Fruit fly (Drosophila melanogaster): ENCODE data around the gene CG44227.

Gene CG44227

DNA sequence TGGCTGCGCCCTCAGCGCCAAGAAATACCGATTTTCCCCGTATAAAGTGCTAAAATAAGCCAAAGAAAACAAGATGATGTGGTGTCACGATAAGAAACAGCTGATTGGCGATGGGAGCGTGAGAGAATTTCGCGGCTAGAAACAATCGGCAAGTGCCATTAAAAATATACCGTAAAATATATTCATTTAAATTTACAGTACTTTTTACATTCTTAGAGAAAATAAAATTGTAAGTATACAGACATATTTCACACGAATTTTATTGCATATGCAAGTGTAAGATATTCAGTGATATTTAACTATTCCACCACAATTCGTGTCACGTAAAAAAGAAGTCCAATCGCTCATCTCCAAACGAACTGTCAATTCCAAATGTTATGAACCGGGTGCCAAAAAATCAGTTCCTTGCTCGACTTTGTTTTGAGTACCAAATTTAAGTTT, 8.4 kb downstream of the CG44227 start, which contains the start of the genes Unc50, CG11755 and CG8043 (continued):
- peak; percentile 82 for TF ChIP-seq CG9817 (tag; optimal IDR thresholded peaks at IDR 0.05)
- TF ChIP-seq chif (GFP tag; optimal IDR thresholded peaks at IDR 0.05) = peak; percentile 53 to 74
- TF ChIP-seq CG6813 (GFP tag; optimal IDR thresholded peaks at IDR 0.05) = no peak
- TF ChIP-seq CG8944 (GFP tag; optimal IDR thresholded peaks at IDR 0.05) = peak; percentile 51
- peak; percentile 70 for TF ChIP-seq CG10209 (GFP tag; optimal IDR thresholded peaks at IDR 0.05)
- TF ChIP-seq h (optimal IDR thresholded peaks at IDR 0.05) = no peak
- TF ChIP-seq hkb (optimal IDR thresholded peaks at IDR 0.05) = peak; percentile 86
- peak; percentile 72 for TF ChIP-seq hkb (GFP tag; IDR thresholded peaks at IDR 0.05)
- TF ChIP-seq wor (GFP tag; IDR thresholded peaks at IDR 0.05) = peak; percentile 54
- peak; percentile 30 for TF ChIP-seq sqz (GFP tag; optimal IDR thresholded peaks at IDR 0.05)
- peak; percentile 99 for TF ChIP-seq CG16813 (GFP tag; IDR thresholded peaks at IDR 0.05; ENCODE audit: partially characterized antibody)
- 0 out of 2 replicates have a peak, but pooled peaks have one; percentile 7 for TF ChIP-seq CG17328 (GFP tag; IDR thresholded peaks at IDR 0.05)
- peak; percentile 88 for TF ChIP-seq nerfin-2 (GFP tag; IDR thresholded peaks at IDR 0.05; ENCODE audit: partially characterized antibody)
- peak; percentile 86 for TF ChIP-seq dysf (GFP tag; IDR thresholded peaks at IDR 0.05)
- TF ChIP-seq tll (GFP tag; optimal IDR thresholded peaks at IDR 0.05) = peak in 1 of 2 experiments; percentile 80
- peak; percentile 32 for TF ChIP-seq CG1529 (GFP tag; optimal IDR thresholded peaks at IDR 0.05)
- peak; percentile 95 for TF ChIP-seq MBD-R2 (GFP tag; IDR thresholded peaks at IDR 0.05)
- peak; percentile 77 for TF ChIP-seq tin (GFP tag; optimal IDR thresholded peaks at IDR 0.05)
- TF ChIP-seq CG1603 (tag; optimal IDR thresholded peaks at IDR 0.05) = peak; percentile 78
- TF ChIP-seq ttk (GFP tag; IDR thresholded peaks at IDR 0.05) = peak; percentile 52; the same call in 1 of the 2 replicates
- no peak for TF ChIP-seq CG18599 (GFP tag; optimal IDR thresholded peaks at IDR 0.05)
- peak; percentile 75; the same call in 2 of the 3 replicates for TF ChIP-seq jigr1 (GFP tag; IDR thresholded peaks at IDR 0.05)
- peak in 1 of 2 experiments; percentile 59 for TF ChIP-seq insv (GFP tag; optimal IDR thresholded peaks at IDR 0.05)
- no peak for TF ChIP-seq pan (optimal IDR thresholded peaks at IDR 0.05)
- peak in 1 of 2 experiments; percentile 56 for TF ChIP-seq pan (GFP tag; optimal IDR thresholded peaks at IDR 0.05 in 1 of 2, IDR thresholded peaks at IDR 0.05 in 1 of 2)
- TF ChIP-seq Xbp1 (GFP tag; optimal IDR thresholded peaks at IDR 0.05) = peak; percentile 91
- peak; percentile 83 for TF ChIP-seq CG15696 (tag; optimal IDR thresholded peaks at IDR 0.05)
- no peak for TF ChIP-seq CG8478 (optimal IDR thresholded peaks at IDR 0.05)
- peak; percentile 83 for TF ChIP-seq CG6272 (GFP tag; IDR thresholded peaks at IDR 0.05)
- TF ChIP-seq CG4730 (GFP tag; IDR thresholded peaks at IDR 0.05) = peak; percentile 51
- peak; percentile 55 for TF ChIP-seq CG18764 (GFP tag; optimal IDR thresholded peaks at IDR 0.05)
- peak; percentile 95 for TF ChIP-seq zen2 (GFP tag; IDR thresholded peaks at IDR 0.05; ENCODE audit: partially characterized antibody)
- TF ChIP-seq CG31365 (tag; optimal IDR thresholded peaks at IDR 0.05) = peak; percentile 19
- peak; percentile 82 for TF ChIP-seq Xrp1 (GFP tag; IDR thresholded peaks at IDR 0.05)
- peak; percentile 70 for TF ChIP-seq Fer3 (tag; optimal IDR thresholded peaks at IDR 0.05)
- peak; percentile 51 for TF ChIP-seq CG2875 (GFP tag; optimal IDR thresholded peaks at IDR 0.05)
- TF ChIP-seq Sry-δ (GFP tag; optimal IDR thresholded peaks at IDR 0.05) = peak; percentile 90
- peak; percentile 39 for TF ChIP-seq CG7987 (GFP tag; optimal IDR thresholded peaks at IDR 0.05)
- peak; percentile 92 for TF ChIP-seq bbx (GFP tag; IDR thresholded peaks at IDR 0.05; ENCODE audit: partially characterized antibody)
- TF ChIP-seq Doc3 (GFP tag; IDR thresholded peaks at IDR 0.05; ENCODE audit: partially characterized antibody) = peak; percentile 100
- no peak for TF ChIP-seq MTF-1 (GFP tag; optimal IDR thresholded peaks at IDR 0.05; ENCODE audit: borderline replicate concordance)
- peak; percentile 71 for TF ChIP-seq CG3281 (GFP tag; optimal IDR thresholded peaks at IDR 0.05)
- TF ChIP-seq zfh1 (GFP tag; IDR thresholded peaks at IDR 0.05) = peak; percentile 68
- peak; percentile 81; the same call in 2 of the 4 replicates for TF ChIP-seq Gug (GFP tag; IDR thresholded peaks at IDR 0.05)
- TF ChIP-seq Elba2 (GFP tag; optimal IDR thresholded peaks at IDR 0.05) = no peak
- TF ChIP-seq CG9797 (GFP tag; optimal IDR thresholded peaks at IDR 0.05) = peak; percentile 84
- TF ChIP-seq crp (GFP tag; optimal IDR thresholded peaks at IDR 0.05) = peak; percentile 94 to 98
- peak; percentile 52 for TF ChIP-seq pnt (GFP tag; optimal IDR thresholded peaks at IDR 0.05)
- TF ChIP-seq CG32767 (GFP tag; IDR thresholded peaks at IDR 0.05) = peak; percentile 32; the same call in 1 of the 2 replicates
- peak; percentile 86 for TF ChIP-seq CG13775 (GFP tag; optimal IDR thresholded peaks at IDR 0.05)
